Worm (Caenorhabditis elegans) whole organism, young adult: ENCODE measurements around the gene mpst-4.

Experiments
- B0019.2 ChIP-seq: fragments of 200-800 bp; sonication (Bioruptor generic); conservative IDR thresholded peaks from 2 replicates; pipeline ENCODE4 v1.3.6; 2022; ENCODE audit warnings: missing genetic modification reagents, missing genetic modification characterization, missing compliant biosample characterization
- B0035.1 ChIP-seq: sonication (generic microtip); optimal IDR thresholded peaks from 2 replicates; lab custom pipeline; 2016; ENCODE audit warnings: missing genetic modification characterization, mild to moderate bottlenecking, missing compliant biosample characterization, missing genotype, missing genetic modification reagents
- ama-1 ChIP-seq, 3 experiments: fragments of 150-350 bp in 1 of 3; sonication (generic microtip) in 2 of 3; optimal IDR thresholded peaks; 2 replicates each; lab custom pipeline; 2014 to 2018; ENCODE audit warnings: missing biosample characterization in 2 of 3, missing genetic modification characterization in 2 of 3, missing genetic modification reagents in 2 of 3
- attf-3 ChIP-seq: fragments of 200-800 bp; sonication (Bioruptor generic); conservative IDR thresholded peaks from 2 replicates; pipeline ENCODE4 v1.3.6; 2022; ENCODE audit warnings: missing genetic modification reagents, missing genetic modification characterization, missing compliant biosample characterization
- ceh-100 ChIP-seq: fragments of 200-800 bp; sonication (Bioruptor generic); IDR thresholded peaks from 2 replicates; pipeline ENCODE4 v1.3.6; 2022; ENCODE audit warnings: missing genetic modification reagents, missing genetic modification characterization, missing compliant biosample characterization
- dpff-1 ChIP-seq: sonication (generic microtip); optimal IDR thresholded peaks from 2 replicates; lab custom pipeline; 2017; ENCODE audit warnings: mild to moderate bottlenecking, missing genetic modification characterization, missing compliant biosample characterization
- dpl-1 ChIP-seq: fragments of 150-350 bp; optimal IDR thresholded peaks from 2 replicates; lab custom pipeline; 2014; ENCODE audit warnings: missing biosample characterization, missing genetic modification reagents, missing genetic modification characterization
- efl-1 ChIP-seq: fragments of 150-350 bp; optimal IDR thresholded peaks from 2 replicates; lab custom pipeline; 2014; ENCODE audit warnings: missing biosample characterization, missing genetic modification reagents, missing genetic modification characterization
- egl-44 ChIP-seq: fragments of 200-800 bp; sonication (Bioruptor generic); IDR thresholded peaks from 2 replicates; pipeline ENCODE4 v1.3.6; 2022; ENCODE audit warnings: missing genetic modification reagents, missing genetic modification characterization, missing compliant biosample characterization
- madf-10 ChIP-seq: sonication (generic microtip); optimal IDR thresholded peaks from 2 replicates; lab custom pipeline; 2016; ENCODE audit warnings: mild to moderate bottlenecking, missing genetic modification characterization, missing compliant biosample characterization
- snpc-4 ChIP-seq, 5 experiments: fragments of 150-350 bp in 1 of 5; sonication (generic microtip) in 4 of 5; optimal IDR thresholded peaks; 2 replicates each; lab custom pipeline; 2014 to 2018; ENCODE audit warnings: missing genetic modification characterization in 5 of 5, missing biosample characterization in 3 of 5, antibody characterized with exemption in 2 of 5, mild to moderate bottlenecking in 2 of 5, missing compliant biosample characterization in 2 of 5, missing genotype in 2 of 5, moderate library complexity in 2 of 5, missing genetic modification reagents in 1 of 5
- unc-130 ChIP-seq: sonication (generic microtip); optimal IDR thresholded peaks from 2 replicates; lab custom pipeline; 2016; ENCODE audit warnings: missing genetic modification reagents, missing genetic modification characterization, missing compliant biosample characterization
- ztf-26 ChIP-seq: sonication (generic microtip); optimal IDR thresholded peaks from 2 replicates; lab custom pipeline; 2017; ENCODE audit warnings: missing genetic modification characterization, missing compliant biosample characterization
- ztf-6 ChIP-seq: fragments of 200-800 bp; sonication (Bioruptor generic); IDR thresholded peaks from 2 replicates; pipeline ENCODE4 v1.3.6; 2022; ENCODE audit warnings: missing genetic modification reagents, missing genetic modification characterization, missing compliant biosample characterization

DNA sequence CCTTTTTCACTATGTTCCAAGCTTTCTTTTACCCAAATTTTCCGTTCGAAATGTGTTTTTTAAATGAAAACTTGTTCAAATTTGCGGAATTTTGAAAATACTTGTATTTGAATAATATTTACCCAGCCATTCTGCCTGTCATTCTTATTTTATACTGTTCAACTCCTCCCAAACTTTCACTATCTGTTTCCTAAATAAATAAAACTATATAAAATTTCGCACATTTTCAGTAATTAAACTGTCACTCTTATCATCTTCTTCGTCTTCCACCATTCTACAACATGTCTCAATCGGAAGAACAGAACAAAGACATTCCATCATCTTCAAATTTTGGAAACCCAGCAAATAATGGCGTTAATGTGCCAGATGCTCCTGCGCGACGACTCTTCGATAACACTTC, 41.5 kb upstream of the mpst-4 start, which contains the start of gene btbd-10:
- TF ChIP-seq dpff-1 (tag; lab: Kevin White, UChicago): no peak
- TF ChIP-seq B0035.1 (tag; lab: Kevin White, UChicago): no peak
- no peak for TF ChIP-seq ceh-100
- TF ChIP-seq ztf-26 (tag; lab: Kevin White, UChicago): no peak
- TF ChIP-seq snpc-4 (GFP tag; optimal IDR thresholded peaks at IDR 0.05; lab: Kevin White, UChicago): no peak
- no peak for TF ChIP-seq snpc-4 (tag; optimal IDR thresholded peaks at IDR 0.05; lab: Kevin White, UChicago)
- no peak for TF ChIP-seq ztf-6 (GFP tag; lab: Robert Waterston, UW)
- no peak for TF ChIP-seq efl-1 (GFP tag; lab: Kevin White, UChicago)
- TF ChIP-seq dpl-1: no peak
- TF ChIP-seq unc-130: no peak
- no peak for TF ChIP-seq egl-44 (GFP tag; lab: Robert Waterston, UW)
- TF ChIP-seq attf-3: no peak
- TF ChIP-seq ama-1 (optimal IDR thresholded peaks at IDR 0.05; lab: Kevin White, UChicago): no peak
- no peak for TF ChIP-seq ama-1 (GFP tag; optimal IDR thresholded peaks at IDR 0.05; lab: Kevin White, UChicago)
- no peak for TF ChIP-seq B0019.2 (GFP tag; lab: Robert Waterston, UW)
- TF ChIP-seq madf-10 (tag; lab: Kevin White, UChicago): no peak
